Fruit fly (Drosophila melanogaster) whole organism: ENCODE results near the gene CG2104.

Source experiments
- CG8478 ChIP-seq: fragments of >200 bp; optimal IDR thresholded peaks from 2 replicates; lab custom pipeline; 2018; ENCODE audit warnings: inconsistent platforms
- Dll ChIP-seq: fragments of >200 bp; optimal IDR thresholded peaks from 2 replicates; lab custom pipeline; 2017
- EcR ChIP-seq, 2 experiments: fragments of >200 bp; optimal IDR thresholded peaks; 2 replicates each; lab custom pipeline; 2017; ENCODE audit warnings: missing biosample characterization in 2 of 2, missing genetic modification characterization in 2 of 2, missing genetic modification reagents in 2 of 2
- pan ChIP-seq: fragments of >200 bp; optimal IDR thresholded peaks from 2 replicates; lab custom pipeline; 2017
- psq ChIP-seq: fragments of >200 bp; optimal IDR thresholded peaks from 2 replicates; lab custom pipeline; 2017
- usp ChIP-seq: fragments of >200 bp; optimal IDR thresholded peaks from 2 replicates; lab custom pipeline; 2017; ENCODE audit warnings: missing biosample characterization, missing genetic modification characterization, mixed read lengths

The CG2104 gene

DNA sequence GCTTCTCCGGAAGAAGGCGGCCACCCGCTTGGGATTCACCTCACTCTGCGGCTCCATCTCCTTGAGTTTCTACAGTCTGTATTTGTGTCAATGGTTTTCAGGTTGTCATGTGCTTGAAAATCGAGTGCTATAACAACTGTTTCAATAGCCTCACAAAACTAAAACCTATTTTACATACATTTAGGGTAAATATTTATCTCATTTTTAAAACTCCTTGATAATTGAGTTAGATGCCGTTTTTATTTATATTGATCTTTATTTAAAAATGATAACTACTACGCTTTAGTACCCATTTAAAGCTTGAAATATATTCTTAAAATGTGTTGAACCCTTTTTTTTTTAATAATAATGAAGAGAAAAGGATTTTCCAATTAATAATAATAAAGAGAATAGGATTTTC is at the start of gene CG2104:
Gene CG2104 (minus strand): TSS at position 101 of the 400 bp plus-strand sequence.
- TF ChIP-seq usp = no peak
- TF ChIP-seq CG8478 (lab: Kevin White, UChicago) = no peak
- TF ChIP-seq pan (lab: Kevin White, UChicago) = no peak
- TF ChIP-seq Dll (lab: Kevin White, UChicago) = no peak
- TF ChIP-seq EcR (GFP tag; optimal IDR thresholded peaks at IDR 0.05; lab: Kevin White, UChicago) = no peak
- no peak for TF ChIP-seq psq

DNA sequence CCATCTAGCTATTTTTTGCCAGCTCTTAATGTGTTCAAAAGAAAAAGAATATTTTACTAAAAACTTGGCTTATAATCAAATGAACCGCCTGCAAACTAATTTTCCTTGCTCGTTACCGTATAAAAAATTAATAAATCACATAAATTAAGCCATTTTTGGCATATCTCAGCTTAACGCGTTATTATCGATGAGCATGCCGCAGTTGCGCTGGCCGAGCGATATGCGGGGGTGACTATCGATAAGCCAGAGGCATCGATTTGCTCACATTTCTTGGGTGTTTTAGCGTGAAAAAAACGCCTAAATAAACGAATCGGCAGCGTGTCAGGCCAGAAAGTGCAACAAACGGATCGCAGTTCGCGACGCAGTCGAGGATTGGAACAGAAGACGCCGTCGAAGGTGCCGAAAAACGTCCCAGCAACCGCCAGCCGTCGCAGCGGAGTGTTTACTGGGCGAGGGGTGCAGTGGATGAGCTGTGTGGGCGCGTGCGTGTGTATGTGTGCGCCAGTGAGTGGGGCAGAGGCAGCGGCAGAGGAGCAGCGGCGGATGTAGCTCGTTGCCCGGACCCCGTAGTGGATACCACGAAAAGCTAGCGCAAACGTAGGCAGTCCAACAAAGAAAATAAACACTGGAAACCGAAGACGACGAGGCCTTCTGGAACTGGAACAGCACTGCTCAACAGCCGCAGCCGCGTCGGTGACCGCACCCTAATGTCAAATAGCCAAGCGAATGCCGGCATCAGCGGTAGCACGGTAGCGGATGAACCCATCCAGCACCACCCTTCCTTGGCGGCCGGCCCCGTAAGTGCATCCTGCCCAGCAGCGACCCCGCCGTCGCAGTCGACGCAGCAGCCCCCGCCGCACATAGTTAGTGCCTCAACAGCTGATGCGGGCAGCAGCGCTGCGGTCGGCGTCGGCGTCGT is 49.5 kb upstream of the CG2104 start, which contains the start of the genes Sym and Madm:
Gene Sym (minus strand): TSS at position 199 of the 919 bp plus-strand sequence.
Gene Madm (plus strand): TSS at position 233 of the 919 bp plus-strand sequence.
- TF ChIP-seq pan (lab: Kevin White, UChicago) (no peak), Dll (lab: Kevin White, UChicago) (no peak), psq (no peak), EcR (GFP tag; optimal IDR thresholded peaks at IDR 0.05; lab: Kevin White, UChicago) (no peak), CG8478 (lab: Kevin White, UChicago) (no peak)

DNA sequence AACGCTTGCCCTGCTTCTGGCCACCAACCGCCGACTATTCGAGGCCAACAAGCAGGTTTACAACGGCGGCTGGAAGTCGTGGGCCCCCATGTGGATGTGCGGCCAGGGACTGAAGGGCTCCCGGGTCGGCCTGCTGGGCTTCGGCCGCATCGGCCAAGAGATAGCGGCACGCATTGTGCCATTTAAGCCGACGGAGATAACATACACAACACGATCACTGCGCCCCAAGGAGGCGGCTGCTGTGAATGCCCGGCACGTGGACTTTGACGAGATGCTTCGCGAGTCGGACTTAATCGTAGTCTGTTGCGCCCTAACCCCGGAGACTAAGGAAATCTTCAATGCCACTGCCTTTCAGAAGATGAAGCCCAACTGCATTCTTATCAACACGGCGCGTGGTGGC is 44.2 kb upstream of the CG2104 start:
- TF ChIP-seq usp (no peak), pan (lab: Kevin White, UChicago) (peak; percentile 3)

DNA sequence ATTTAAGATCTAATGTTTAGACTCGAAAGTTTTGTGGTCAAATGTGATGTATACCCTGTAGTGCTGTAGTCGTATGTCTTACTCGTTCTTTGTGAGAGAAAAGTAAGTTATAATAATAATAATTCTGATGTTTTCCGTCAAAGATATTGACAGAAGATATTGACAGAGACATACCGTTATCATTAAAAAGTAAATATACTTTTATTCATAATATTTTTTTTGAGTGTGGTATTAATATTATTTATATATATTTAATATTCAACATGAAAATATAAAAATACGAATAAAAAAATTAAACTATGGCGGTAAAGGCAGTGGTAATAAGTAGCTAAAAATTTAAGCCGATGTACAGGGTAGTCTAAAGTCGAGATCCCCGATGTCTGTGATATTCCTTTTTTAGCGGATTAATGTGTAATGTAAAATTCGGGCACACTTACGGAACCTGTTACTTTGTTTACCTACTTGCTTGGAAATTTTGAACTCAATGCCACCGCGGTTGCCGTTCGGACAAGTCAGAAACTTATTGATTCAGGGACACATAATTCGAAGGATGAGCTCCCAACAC is 43.3 kb upstream of the CG2104 start, which contains the start of the genes CG2100 and CG1236:
Gene CG2100 (minus strand): TSS at position 51 of the 565 bp plus-strand sequence.
Gene CG1236 (plus strand): TSS at position 444 of the 565 bp plus-strand sequence.
- no peak for TF ChIP-seq EcR (GFP tag; optimal IDR thresholded peaks at IDR 0.05; lab: Kevin White, UChicago)
- TF ChIP-seq pan (lab: Kevin White, UChicago) = peak; percentile 90
- TF ChIP-seq usp = no peak

DNA sequence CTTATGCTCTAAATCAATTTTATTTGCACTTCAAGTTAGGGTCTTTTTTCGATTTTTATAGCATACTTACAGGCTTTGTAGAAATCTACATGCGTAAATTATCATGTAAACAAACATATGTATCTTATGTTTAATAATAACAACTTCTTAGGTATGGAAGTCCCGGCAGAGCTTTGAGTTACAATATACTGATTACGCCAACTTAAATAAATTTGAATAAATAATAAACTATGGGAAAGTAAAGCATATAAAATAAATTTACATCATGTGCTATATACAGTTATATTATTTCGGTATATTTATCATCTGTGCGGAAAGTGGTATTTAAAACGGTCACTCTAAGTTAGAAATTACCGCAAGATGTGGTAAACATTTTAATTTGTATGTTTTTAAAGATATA is 40.1 kb upstream of the CG2104 start, which contains the start of gene CG1239:
Gene CG1239 (plus strand): TSS at position 333 of the 400 bp plus-strand sequence.
- no peak for TF ChIP-seq EcR (GFP tag; optimal IDR thresholded peaks at IDR 0.05; lab: Kevin White, UChicago)

DNA sequence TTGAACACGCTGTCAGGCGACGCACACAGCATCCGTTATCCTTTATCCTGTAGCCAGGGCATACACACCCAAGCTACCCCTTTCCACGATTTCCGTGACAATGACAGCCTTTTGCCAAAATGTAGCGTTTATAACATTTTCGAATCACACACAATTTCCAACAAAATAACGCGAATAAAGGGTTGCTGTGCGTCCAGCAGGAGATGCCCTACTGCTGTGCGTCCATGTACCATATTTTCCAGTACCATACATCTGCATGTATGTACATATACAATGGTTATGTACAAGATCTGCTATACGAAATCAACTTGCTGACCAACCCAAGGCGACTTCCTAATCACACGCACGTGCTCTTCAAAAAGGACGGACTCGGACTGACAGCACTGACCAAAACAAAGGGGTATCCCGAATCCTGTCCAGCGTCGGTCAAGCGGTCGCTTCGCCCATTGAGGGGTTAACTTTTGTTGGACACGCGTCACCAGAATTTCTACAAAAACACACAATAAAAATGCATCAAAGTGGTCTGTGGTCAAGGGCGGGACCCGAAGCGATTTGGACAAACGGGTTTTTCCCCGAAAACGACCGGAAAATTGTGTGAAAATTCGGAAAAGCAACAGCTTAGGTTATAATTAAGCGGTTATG is 34.8 kb upstream of the CG2104 start:
- TF ChIP-seq Dll (lab: Kevin White, UChicago) = no peak
- no peak for TF ChIP-seq psq
- no peak for TF ChIP-seq EcR (GFP tag; optimal IDR thresholded peaks at IDR 0.05; lab: Kevin White, UChicago)
- TF ChIP-seq pan (lab: Kevin White, UChicago) = no peak
- TF ChIP-seq usp = no peak
- no peak for TF ChIP-seq CG8478 (lab: Kevin White, UChicago)

DNA sequence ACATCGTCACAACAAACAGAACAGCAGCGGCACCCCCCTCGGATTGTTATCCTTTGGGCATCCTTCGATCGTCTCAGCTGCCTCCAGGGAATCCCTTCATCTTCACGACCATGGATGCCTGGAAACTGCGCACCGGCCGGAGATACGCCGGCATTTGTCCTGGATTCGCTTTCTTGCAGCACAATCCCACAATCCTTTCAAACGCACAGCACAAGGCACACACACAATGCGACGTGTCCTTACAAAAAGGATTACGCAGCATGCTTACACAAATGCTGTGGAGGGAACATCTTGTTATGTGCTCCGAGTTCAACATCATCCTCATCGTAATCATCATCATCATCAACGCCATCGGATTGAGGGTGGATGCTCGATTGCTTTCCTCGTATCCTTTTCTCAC is 30.0 kb upstream of the CG2104 start:
- no peak for TF ChIP-seq Dll (lab: Kevin White, UChicago)
- TF ChIP-seq pan (lab: Kevin White, UChicago) = no peak
- no peak for TF ChIP-seq usp
- no peak for TF ChIP-seq CG8478 (lab: Kevin White, UChicago)
- TF ChIP-seq EcR (GFP tag; optimal IDR thresholded peaks at IDR 0.05; lab: Kevin White, UChicago) = no peak
- TF ChIP-seq psq = no peak

DNA sequence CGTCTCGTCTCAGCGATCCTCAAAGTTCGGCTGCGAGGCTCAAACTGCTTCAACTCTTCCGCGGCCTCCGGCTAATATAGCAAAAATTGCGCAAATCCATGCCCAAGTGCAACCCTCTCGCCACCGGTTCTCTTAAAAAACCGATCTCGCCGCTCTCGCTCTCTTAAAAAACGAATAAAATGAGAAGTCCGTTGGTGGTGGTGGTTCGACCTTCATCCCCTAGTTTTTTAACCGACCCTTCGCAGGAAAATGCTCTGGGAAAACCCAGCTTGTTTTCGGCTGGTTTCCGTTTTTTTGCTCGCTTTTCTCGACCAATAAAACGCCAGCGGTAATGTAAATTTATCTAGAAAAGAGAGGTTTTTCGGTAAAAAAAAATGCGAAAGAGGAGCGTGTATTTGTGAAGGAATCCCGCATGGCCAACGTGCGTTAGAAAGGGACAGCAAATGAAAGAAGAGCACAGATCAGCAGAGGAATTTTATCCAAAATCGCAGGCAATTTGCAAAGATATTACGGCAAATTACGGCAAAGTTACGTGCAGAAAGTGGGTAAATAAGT is 23.7 kb upstream of the CG2104 start, which contains the start of gene cas:
Gene cas (minus strand): TSS at position 51 of the 555 bp plus-strand sequence.
- no peak for TF ChIP-seq usp
- no peak for TF ChIP-seq CG8478 (lab: Kevin White, UChicago)
- no peak for TF ChIP-seq Dll (lab: Kevin White, UChicago)
- TF ChIP-seq EcR (GFP tag; optimal IDR thresholded peaks at IDR 0.05; lab: Kevin White, UChicago) = no peak
- no peak for TF ChIP-seq pan (lab: Kevin White, UChicago)
- no peak for TF ChIP-seq psq

DNA sequence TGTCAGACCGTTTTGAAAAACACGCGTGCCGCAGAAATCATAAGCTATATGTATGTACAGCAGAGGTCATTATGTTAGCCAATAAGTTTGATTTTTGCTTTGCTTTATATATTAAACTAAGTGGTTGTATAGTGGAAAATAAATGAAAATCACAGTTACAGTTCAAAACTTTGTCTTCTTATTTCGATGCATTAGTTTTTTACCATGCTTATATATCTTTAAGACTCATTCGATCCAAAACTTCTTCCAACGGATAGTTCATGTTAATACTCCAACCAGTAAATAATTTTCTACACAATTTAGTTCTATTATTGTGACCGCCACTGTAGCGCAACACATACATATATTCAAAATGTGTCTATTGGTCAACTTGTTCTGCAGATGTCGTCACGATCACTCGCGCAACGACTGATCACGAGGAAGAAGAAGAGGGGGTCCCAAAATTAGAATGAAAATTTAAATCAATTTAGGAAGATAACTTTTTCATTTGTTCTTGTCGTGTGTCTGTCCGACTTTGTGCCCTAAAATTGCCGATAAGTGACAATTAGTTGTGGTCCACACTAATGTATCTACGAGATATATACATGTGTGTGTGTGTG is 12.5 kb upstream of the CG2104 start:
- no peak for TF ChIP-seq psq

DNA sequence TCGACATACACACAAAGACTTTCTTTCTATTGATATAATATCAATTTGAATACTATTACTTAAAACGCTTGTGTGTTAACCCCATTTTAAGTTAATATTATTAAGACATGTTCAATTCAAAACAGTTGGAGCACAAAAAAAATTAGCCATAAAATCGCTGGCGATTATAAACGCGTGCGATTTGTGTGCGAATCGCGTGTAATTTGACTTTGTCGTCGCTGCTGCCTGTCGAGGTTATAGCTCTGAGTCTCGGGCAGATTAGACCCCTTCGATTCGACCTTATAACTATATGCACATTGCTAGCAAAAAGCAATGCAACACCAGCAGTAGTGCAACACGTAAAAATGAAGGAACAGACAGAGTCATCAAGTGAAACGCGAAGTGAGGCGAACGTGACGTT is 11.9 kb upstream of the CG2104 start:
- TF ChIP-seq EcR (GFP tag; optimal IDR thresholded peaks at IDR 0.05; lab: Kevin White, UChicago) = no peak
- no peak for TF ChIP-seq CG8478 (lab: Kevin White, UChicago)
- no peak for TF ChIP-seq Dll (lab: Kevin White, UChicago)
- no peak for TF ChIP-seq pan (lab: Kevin White, UChicago)
- no peak for TF ChIP-seq usp
- no peak for TF ChIP-seq psq

DNA sequence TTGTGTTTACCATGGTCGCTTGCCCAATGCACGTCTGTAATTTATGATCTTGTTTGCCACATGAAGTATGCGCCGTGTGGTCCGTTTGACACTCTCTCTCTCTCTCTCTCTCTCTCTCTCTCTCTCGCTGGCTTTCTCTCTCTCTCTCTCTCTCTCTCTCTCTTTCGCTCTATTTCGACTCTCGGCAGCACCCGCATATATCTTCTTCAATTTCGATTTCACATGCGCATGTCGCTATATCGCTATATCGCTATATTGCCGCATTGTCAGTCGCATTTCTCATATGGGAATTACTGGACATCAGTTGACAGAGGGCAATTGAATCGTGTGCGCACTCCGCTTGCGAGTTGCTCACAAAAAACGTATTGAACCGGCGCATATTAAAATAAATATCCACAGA is 8.0 kb upstream of the CG2104 start:
- TF ChIP-seq Dll (lab: Kevin White, UChicago) = peak; percentile 74
- no peak for TF ChIP-seq usp

DNA sequence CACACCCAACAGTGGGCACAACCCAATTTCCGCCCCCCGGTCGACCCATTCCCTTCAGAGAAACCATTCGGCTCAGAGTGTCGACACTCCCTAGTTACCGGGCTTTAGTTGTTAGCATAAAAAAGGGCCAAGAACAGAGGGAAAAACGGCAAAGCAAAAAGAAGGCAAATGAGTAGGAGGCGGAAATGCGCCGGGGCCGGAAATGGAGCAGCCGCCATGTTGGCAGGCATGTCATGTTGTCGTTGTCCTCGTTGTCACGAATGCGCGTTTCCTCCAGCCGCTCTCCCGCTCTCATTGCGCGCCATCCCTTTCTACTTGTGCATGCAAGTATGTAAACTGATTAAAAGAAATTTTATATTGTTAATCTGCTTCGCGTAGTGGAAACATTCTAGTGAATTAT is 3.3 kb upstream of the CG2104 start:
- no peak for TF ChIP-seq CG8478 (lab: Kevin White, UChicago)
- no peak for TF ChIP-seq psq
- no peak for TF ChIP-seq pan (lab: Kevin White, UChicago)
- no peak for TF ChIP-seq usp
